Worm (Caenorhabditis elegans) whole organism, L2 larva: ENCODE results near the gene ZK673.5.
"Not testable (repeated sequence)": the region's sequence is repeated elsewhere in the genome, so short reads cannot be mapped to it uniquely, and the experiment has no call there.

ENCODE experiments used
- C34F6.9 ChIP-seq: fragments of 150-350 bp; optimal IDR thresholded peaks from 2 replicates; lab custom pipeline; 2014; ENCODE audit warnings: missing biosample characterization, missing genetic modification characterization
- F13H6.1 ChIP-seq: sonication (generic microtip); optimal IDR thresholded peaks from 2 replicates; lab custom pipeline; 2016; ENCODE audit warnings: missing genetic modification characterization, missing compliant biosample characterization
- R02D3.7 ChIP-seq: fragments of 150-350 bp; optimal IDR thresholded peaks from 2 replicates; lab custom pipeline; 2014; ENCODE audit warnings: missing biosample characterization, missing genetic modification characterization
- ZK546.5 ChIP-seq: sonication (generic microtip); optimal IDR thresholded peaks from 2 replicates; lab custom pipeline; 2017; ENCODE audit warnings: missing biosample characterization, missing genetic modification characterization
- alr-1 ChIP-seq: fragments of 150-350 bp; optimal IDR thresholded peaks from 2 replicates; lab custom pipeline; 2014; ENCODE audit warnings: missing biosample characterization, missing genetic modification characterization
- aly-2 ChIP-seq: fragments of 150-350 bp; optimal IDR thresholded peaks from 2 replicates; lab custom pipeline; 2014; ENCODE audit warnings: missing biosample characterization, missing genetic modification characterization
- blmp-1 ChIP-seq: sonication (generic microtip); optimal IDR thresholded peaks from 2 replicates; lab custom pipeline; 2017; ENCODE audit warnings: missing genetic modification characterization, mild to moderate bottlenecking, missing compliant biosample characterization, antibody characterized with exemption, moderate library complexity; ENCODE audit not compliant: insufficient read depth
- ceh-16 ChIP-seq: fragments of 150-350 bp; optimal IDR thresholded peaks from 2 replicates; lab custom pipeline; 2014; ENCODE audit warnings: missing biosample characterization, missing genetic modification characterization
- ceh-82 ChIP-seq: fragments of 150-350 bp; optimal IDR thresholded peaks from 2 replicates; lab custom pipeline; 2014; ENCODE audit warnings: missing biosample characterization, missing genetic modification characterization
- dmd-4 ChIP-seq: sonication (generic microtip); optimal IDR thresholded peaks from 2 replicates; lab custom pipeline; 2017; ENCODE audit warnings: missing biosample characterization, missing genetic modification characterization
- fos-1 ChIP-seq: fragments of 150-350 bp; optimal IDR thresholded peaks from 2 replicates; lab custom pipeline; 2014; ENCODE audit warnings: missing biosample characterization, missing genetic modification characterization
- lin-11 ChIP-seq: fragments of 150-350 bp; sonication (generic microtip); optimal IDR thresholded peaks from 2 replicates; lab custom pipeline; 2014; ENCODE audit warnings: missing biosample characterization, missing genetic modification characterization, inconsistent platforms, mixed read lengths
- lin-13 ChIP-seq: fragments of 150-350 bp; optimal IDR thresholded peaks from 2 replicates; lab custom pipeline; 2014; ENCODE audit warnings: missing biosample characterization, missing genetic modification reagents, missing genetic modification characterization
- mbf-1 ChIP-seq: sonication (generic microtip); optimal IDR thresholded peaks from 2 replicates; lab custom pipeline; 2017; ENCODE audit warnings: missing biosample characterization, missing genetic modification characterization
- mdl-1 ChIP-seq, 2 experiments: fragments of 150-350 bp in 1 of 2; sonication (generic microtip) in 1 of 2; optimal IDR thresholded peaks; 2 replicates each; lab custom pipeline; 2017; ENCODE audit warnings: missing biosample characterization in 2 of 2, missing genetic modification characterization in 2 of 2
- nhr-10 ChIP-seq: sonication (generic microtip); optimal IDR thresholded peaks from 2 replicates; lab custom pipeline; 2017; ENCODE audit warnings: missing biosample characterization, missing genetic modification characterization
- nhr-11 ChIP-seq: fragments of 150-350 bp; optimal IDR thresholded peaks from 2 replicates; lab custom pipeline; 2014; ENCODE audit warnings: missing biosample characterization, missing genetic modification characterization
- nhr-129 ChIP-seq: fragments of 150-350 bp; optimal IDR thresholded peaks from 2 replicates; lab custom pipeline; 2014; ENCODE audit warnings: missing biosample characterization, missing genetic modification characterization
- nhr-21 ChIP-seq: fragments of 150-350 bp; optimal IDR thresholded peaks from 2 replicates; lab custom pipeline; 2014; ENCODE audit warnings: missing biosample characterization, missing genetic modification characterization
- nhr-237 ChIP-seq: fragments of 150-350 bp; optimal IDR thresholded peaks from 2 replicates; lab custom pipeline; 2014; ENCODE audit warnings: missing biosample characterization, missing genetic modification characterization
- nhr-25 ChIP-seq: fragments of 150-350 bp; sonication (generic microtip); optimal IDR thresholded peaks from 3 replicates; lab custom pipeline; 2014; ENCODE audit warnings: missing biosample characterization, missing genetic modification characterization
- nhr-6 ChIP-seq: fragments of 150-350 bp; optimal IDR thresholded peaks from 2 replicates; lab custom pipeline; 2014; ENCODE audit warnings: missing biosample characterization, missing genetic modification characterization
- nhr-77 ChIP-seq: fragments of 150-350 bp; optimal IDR thresholded peaks from 2 replicates; lab custom pipeline; 2014; ENCODE audit warnings: missing biosample characterization, missing genetic modification characterization
- sem-4 ChIP-seq: fragments of 150-350 bp; optimal IDR thresholded peaks from 2 replicates; lab custom pipeline; 2014; ENCODE audit warnings: missing biosample characterization, missing genetic modification reagents, missing genetic modification characterization
- skn-1 ChIP-seq: sonication (generic microtip); optimal IDR thresholded peaks from 2 replicates; lab custom pipeline; 2017; ENCODE audit warnings: missing biosample characterization, missing genetic modification characterization
- sma-3 ChIP-seq: sonication (generic microtip); optimal IDR thresholded peaks from 2 replicates; lab custom pipeline; 2016; ENCODE audit warnings: missing genetic modification reagents, missing genetic modification characterization, missing compliant biosample characterization
- sma-9 ChIP-seq, 2 experiments: fragments of 150-350 bp in 1 of 2; sonication (generic microtip) in 1 of 2; optimal IDR thresholded peaks; 2 replicates each; lab custom pipeline; 2014 to 2016; ENCODE audit warnings: missing genetic modification characterization in 2 of 2, mild to moderate bottlenecking in 1 of 2, missing biosample characterization in 1 of 2, missing compliant biosample characterization in 1 of 2, missing genetic modification reagents in 1 of 2, moderate library complexity in 1 of 2
- snpc-4 ChIP-seq: fragments of 150-350 bp; optimal IDR thresholded peaks from 2 replicates; lab custom pipeline; 2014; ENCODE audit warnings: missing biosample characterization, missing genetic modification characterization
- unc-62 ChIP-seq: fragments of 150-350 bp; optimal IDR thresholded peaks from 2 replicates; lab custom pipeline; 2014; ENCODE audit warnings: missing biosample characterization, missing genetic modification reagents, missing genetic modification characterization
- zag-1 ChIP-seq: fragments of 150-350 bp; optimal IDR thresholded peaks from 2 replicates; lab custom pipeline; 2014; ENCODE audit warnings: missing biosample characterization, missing genetic modification characterization
- ztf-1 ChIP-seq: fragments of 200-800 bp; sonication (Bioruptor generic); conservative IDR thresholded peaks from 2 replicates; pipeline ENCODE4 v1.3.6; 2022; ENCODE audit warnings: missing genetic modification characterization, missing compliant biosample characterization

The ZK673.5 gene

ce11 chrII:10483860-10484259 lies 22.6 kb downstream of the ZK673.5 start:
- TF ChIP-seq dmd-4 (tag; lab: Kevin White, UChicago) (no peak), nhr-25 (tag; lab: Kevin White, UChicago) (no peak), nhr-10 (tag; lab: Kevin White, UChicago) (no peak), aly-2 (tag; lab: Kevin White, UChicago) (no peak), C34F6.9 (tag; lab: Kevin White, UChicago) (no peak), zag-1 (tag; lab: Kevin White, UChicago) (no peak)

- TF ChIP-seq R02D3.7 (tag; lab: Kevin White, UChicago) (no peak), fos-1 (tag; lab: Kevin White, UChicago) (peak; percentile 55), unc-62 (GFP tag; lab: Kevin White, UChicago) (no peak)
These were observed 24.3 kb downstream of the ZK673.5 start for ce11 chrII:10485640-10486039.

- no peak for TF ChIP-seq ZK546.5
- TF ChIP-seq ceh-82 = no peak
- TF ChIP-seq nhr-25 (tag; lab: Kevin White, UChicago) = no peak
- TF ChIP-seq snpc-4 (tag; lab: Kevin White, UChicago) = no peak
- TF ChIP-seq skn-1 (tag; lab: Kevin White, UChicago) = no peak
These were observed 25.4 kb downstream of the ZK673.5 start, which contains the start of gene ZK666.15 for ce11 chrII:10486738-10487137. Gene ZK666.15, plus strand, starts transcription at chrII:10487038.

DNA sequence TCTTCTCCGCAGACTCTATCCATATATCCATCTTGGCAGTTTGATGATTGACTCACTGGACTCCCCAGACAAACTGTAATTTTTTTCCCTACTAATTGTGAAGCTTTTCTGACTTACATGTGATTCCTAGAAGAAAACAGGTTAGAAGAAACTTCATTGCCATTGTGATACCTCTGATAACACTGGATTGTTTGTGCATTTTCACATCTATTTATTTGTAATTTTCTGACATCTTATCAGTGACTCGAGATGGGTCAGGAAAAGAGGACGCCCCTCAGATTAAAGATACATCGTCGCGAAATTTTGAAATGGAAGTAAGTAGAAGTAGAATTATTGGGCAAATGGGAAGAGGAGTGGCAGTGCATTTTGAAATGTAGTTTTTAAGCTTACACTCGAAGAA lies 29.0 kb downstream of the ZK673.5 start, which contains the start of gene clec-61:
TSS of gene clec-61 (minus strand) at position 209 of the 400 bp plus-strand sequence.
- TF ChIP-seq sma-9 (GFP tag; optimal IDR thresholded peaks at IDR 0.05; lab: Kevin White, UChicago) = no peak
- TF ChIP-seq sma-9 (tag; optimal IDR thresholded peaks at IDR 0.05; lab: Kevin White, UChicago) = no peak
- TF ChIP-seq dmd-4 (tag; lab: Kevin White, UChicago) = no peak
- no peak for TF ChIP-seq mbf-1 (tag; lab: Kevin White, UChicago)
- TF ChIP-seq nhr-237 = no peak

ce11 chrII:10493034-10493433 lies 31.7 kb downstream of the ZK673.5 start, which contains the start of gene ZK666.8:
Gene ZK666.8, minus strand, starts transcription at chrII:10493134.
- not testable (repeated sequence) for TF ChIP-seq aly-2 (tag; lab: Kevin White, UChicago); sem-4; nhr-21 (tag; lab: Kevin White, UChicago)

ce11 chrII:10494467-10494866 lies 33.2 kb downstream of the ZK673.5 start, which contains the start of gene ZK666.14:
Gene ZK666.14, plus strand, starts transcription at chrII:10494767.
- TF ChIP-seq mbf-1 (tag; lab: Kevin White, UChicago) (no peak), lin-13 (no peak), nhr-129 (no peak), F13H6.1 (tag; lab: Kevin White, UChicago) (no peak), ceh-82 (no peak), alr-1 (tag; lab: Kevin White, UChicago) (no peak), ztf-1 (GFP tag; lab: Robert Waterston, UW) (no peak)

DNA sequence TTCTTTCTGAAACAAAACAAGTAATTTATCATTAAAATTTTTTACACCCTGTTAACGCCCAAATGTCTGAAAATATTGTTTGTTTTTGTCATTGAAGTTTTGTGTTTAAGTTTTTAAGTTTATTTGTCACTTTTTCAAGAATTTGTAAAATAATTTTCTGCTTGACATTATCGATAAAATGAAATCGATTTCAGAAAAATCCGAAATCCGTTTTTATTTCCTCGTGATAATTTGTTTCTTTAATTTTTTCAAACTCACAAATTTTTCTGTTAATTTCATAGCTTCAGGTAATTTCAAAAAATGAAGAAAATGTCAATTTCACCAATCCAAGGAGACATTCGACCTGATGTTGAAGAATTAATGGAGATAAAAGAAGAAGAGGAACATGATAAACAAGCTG lies 34.6 kb downstream of the ZK673.5 start, which contains the start of gene ZK666.12:
TSS of gene ZK666.12 (plus strand) at position 301 of the 400 bp plus-strand sequence.
- no peak for TF ChIP-seq skn-1 (tag; lab: Kevin White, UChicago)
- no peak for TF ChIP-seq nhr-11 (tag; lab: Kevin White, UChicago)
- TF ChIP-seq nhr-77 (tag; lab: Kevin White, UChicago) = no peak
- TF ChIP-seq nhr-6 (tag; lab: Kevin White, UChicago) = no peak

DNA sequence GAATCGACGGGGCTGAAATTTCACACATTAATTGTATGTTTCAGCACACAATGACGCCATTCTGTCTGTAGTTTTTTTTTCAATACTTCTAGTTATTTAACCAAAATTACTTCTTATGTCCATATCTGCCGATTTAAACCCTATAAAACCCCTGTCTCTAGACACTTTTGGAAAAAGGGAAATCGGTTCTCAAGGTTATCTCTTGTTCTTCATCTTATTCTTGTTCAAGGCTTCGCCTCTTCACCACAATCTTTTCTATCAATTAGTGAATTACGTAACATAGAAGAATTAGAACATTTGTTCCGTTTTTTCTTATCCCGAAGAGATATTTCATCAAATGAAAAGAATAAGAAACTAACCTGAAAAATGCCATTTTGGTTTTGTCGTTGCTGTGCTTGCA lies 39.4 kb downstream of the ZK673.5 start:
- peak; percentile 50 for TF ChIP-seq nhr-25 (tag; lab: Kevin White, UChicago)
- no peak for TF ChIP-seq sma-3 (GFP tag; lab: Kevin White, UChicago)
- TF ChIP-seq blmp-1 (tag; lab: Kevin White, UChicago) = peak; percentile 55
- TF ChIP-seq mdl-1 (tag; optimal IDR thresholded peaks at IDR 0.05; lab: Kevin White, UChicago) = no peak
- no peak for TF ChIP-seq nhr-11 (tag; lab: Kevin White, UChicago)
- peak; percentile 20 for TF ChIP-seq sma-9 (GFP tag; optimal IDR thresholded peaks at IDR 0.05; lab: Kevin White, UChicago)
- TF ChIP-seq sma-9 (tag; optimal IDR thresholded peaks at IDR 0.05; lab: Kevin White, UChicago) = no peak
- peak; percentile 32 for TF ChIP-seq ceh-16 (tag; lab: Kevin White, UChicago)
- no peak for TF ChIP-seq lin-11 (tag; lab: Kevin White, UChicago)
